Fruit fly (Drosophila melanogaster) S2 (cell line): Measurements from ENCODE around the gene CG32808.

Experiments used
- CG8478 ChIP-seq: fragments of >200 bp; optimal IDR thresholded peaks from 2 replicates; lab custom pipeline; 2018
- CTCF ChIP-seq, 2 experiments: fragments of >200 bp; optimal IDR thresholded peaks; 2 replicates each; lab custom pipeline; 2018

DNA sequence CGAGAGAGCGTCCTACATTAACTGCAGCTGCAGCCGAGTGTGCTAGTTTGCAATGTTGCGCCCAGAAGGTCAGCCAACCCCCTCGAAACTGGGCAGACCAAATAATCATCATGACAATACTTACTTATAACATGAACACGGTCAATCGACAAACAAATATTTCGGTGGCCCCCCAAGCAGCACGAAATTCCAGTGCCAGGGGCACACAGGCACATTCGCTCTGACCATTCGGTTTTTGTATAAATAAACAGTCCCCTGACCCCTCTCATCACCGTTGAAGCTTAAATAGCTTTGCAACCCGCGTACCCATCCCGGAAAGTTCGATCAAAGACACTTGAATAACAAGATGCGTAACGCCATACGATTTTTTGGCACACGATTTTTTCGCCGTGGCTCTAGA, 44.2 kb upstream of the CG32808 start:
- TF ChIP-seq CTCF (optimal IDR thresholded peaks at IDR 0.05; lab: Kevin White, UChicago) = no peak
- no peak for TF ChIP-seq CG8478 (lab: Kevin White, UChicago)
